Fruit fly (Drosophila melanogaster) whole organism, embryonic: ENCODE results near the gene CG10035.

Experiments
- Aef1 ChIP-seq: fragments of 200-800 bp; sonication (Bioruptor generic); IDR thresholded peaks from 3 replicates; pipeline ENCODE4 v1.3.6; 2022; ENCODE audit warnings: missing biosample characterization, missing genetic modification characterization
- BEAF-32 ChIP-seq: fragments of 200-800 bp; sonication (Bioruptor generic); optimal IDR thresholded peaks from 3 replicates; lab custom pipeline; 2017; ENCODE audit warnings: missing biosample characterization, missing genetic modification characterization, mild to moderate bottlenecking, moderate library complexity, missing genetic modification reagents
- CG10147 ChIP-seq: fragments of 200-800 bp; sonication (Bioruptor generic); optimal IDR thresholded peaks from 2 replicates; lab custom pipeline; 2019; ENCODE audit warnings: missing biosample characterization, mild to moderate bottlenecking, missing genetic modification characterization, moderate library complexity
- CG10462 ChIP-seq: fragments of 200-800 bp; sonication (Bioruptor generic); optimal IDR thresholded peaks from 2 replicates; lab custom pipeline; 2016; ENCODE audit warnings: missing biosample characterization, missing genetic modification characterization
- CG10979 ChIP-seq: fragments of 200-800 bp; sonication (Bioruptor generic); optimal IDR thresholded peaks from 2 replicates; lab custom pipeline; 2018; ENCODE audit warnings: missing biosample characterization, mild to moderate bottlenecking, missing genetic modification characterization, moderate library complexity
- CG12104 ChIP-seq: fragments of 200-800 bp; sonication (Bioruptor generic); optimal IDR thresholded peaks from 3 replicates; lab custom pipeline; 2016; ENCODE audit warnings: missing biosample characterization, missing genetic modification characterization
- CG13624 ChIP-seq: fragments of 200-800 bp; sonication (Bioruptor generic); optimal IDR thresholded peaks from 2 replicates; lab custom pipeline; 2016; ENCODE audit warnings: missing biosample characterization, missing genetic modification characterization
- CG14860 ChIP-seq: fragments of 200-800 bp; sonication (Bioruptor generic); IDR thresholded peaks from 3 replicates; pipeline ENCODE4 v1.3.6; 2022; ENCODE audit warnings: missing biosample characterization, missing genetic modification characterization; ENCODE audit not compliant: partially characterized antibody
- CG15269 ChIP-seq: fragments of 200-800 bp; sonication (Bioruptor generic); optimal IDR thresholded peaks from 2 replicates; lab custom pipeline; 2018; ENCODE audit warnings: missing biosample characterization, mild to moderate bottlenecking, missing genetic modification characterization, moderate library complexity
- CG15514 ChIP-seq: fragments of 200-800 bp; sonication (Bioruptor generic); optimal IDR thresholded peaks from 3 replicates; lab custom pipeline; 2017; ENCODE audit warnings: missing biosample characterization, missing genetic modification characterization, mild to moderate bottlenecking, moderate library complexity, missing genetic modification reagents
- CG17829 ChIP-seq: fragments of 200-800 bp; optimal IDR thresholded peaks from 2 replicates; lab custom pipeline; 2019; ENCODE audit warnings: missing biosample characterization, mild to moderate bottlenecking, missing genetic modification characterization, moderate library complexity
- CG1832 ChIP-seq: fragments of 200-800 bp; sonication (Bioruptor generic); optimal IDR thresholded peaks from 2 replicates; lab custom pipeline; 2017; ENCODE audit warnings: missing biosample characterization, mild to moderate bottlenecking, missing genetic modification characterization, inconsistent platforms
- CG2678 ChIP-seq: fragments of 200-800 bp; sonication (Bioruptor generic); optimal IDR thresholded peaks from 3 replicates; lab custom pipeline; 2019; ENCODE audit warnings: missing biosample characterization, mild to moderate bottlenecking, missing genetic modification characterization, moderate library complexity
- CG30020 ChIP-seq: fragments of 200-800 bp; optimal IDR thresholded peaks from 2 replicates; lab custom pipeline; 2019; ENCODE audit warnings: missing biosample characterization, mild to moderate bottlenecking, missing genetic modification characterization, moderate library complexity
- CG31441 ChIP-seq: fragments of 200-800 bp; sonication (Bioruptor generic); IDR thresholded peaks from 2 replicates; pipeline ENCODE4 v1.3.6; 2022; ENCODE audit warnings: missing biosample characterization, missing genetic modification characterization
- CG34376 ChIP-seq: fragments of 200-800 bp; sonication (Bioruptor generic); optimal IDR thresholded peaks from 2 replicates; lab custom pipeline; 2018; ENCODE audit warnings: missing biosample characterization, mild to moderate bottlenecking, missing genetic modification characterization
- CG42726 ChIP-seq: fragments of 200-800 bp; sonication (Bioruptor generic); IDR thresholded peaks from 2 replicates; pipeline ENCODE4 v1.3.6; 2022; ENCODE audit warnings: missing biosample characterization, missing genetic modification characterization; ENCODE audit not compliant: partially characterized antibody
- CG4404 ChIP-seq: fragments of 200-800 bp; sonication (Bioruptor generic); IDR thresholded peaks from 2 replicates; pipeline ENCODE4 v1.3.6; 2022; ENCODE audit warnings: missing biosample characterization, missing genetic modification characterization
- CG4617 ChIP-seq: fragments of 200-800 bp; sonication (Bioruptor generic); optimal IDR thresholded peaks from 3 replicates; lab custom pipeline; 2016; ENCODE audit warnings: missing biosample characterization, missing genetic modification characterization, borderline replicate concordance
- CG6175 ChIP-seq: fragments of 200-800 bp; sonication (Bioruptor generic); IDR thresholded peaks from 3 replicates; pipeline ENCODE4 v1.3.6; 2022; ENCODE audit warnings: missing biosample characterization, missing genetic modification characterization
- CG6765 ChIP-seq: fragments of 200-800 bp; sonication (Bioruptor generic); optimal IDR thresholded peaks from 3 replicates; lab custom pipeline; 2017; ENCODE audit warnings: missing biosample characterization, mild to moderate bottlenecking, missing genetic modification characterization
- CG6791 ChIP-seq: fragments of 200-800 bp; sonication (Bioruptor generic); IDR thresholded peaks from 3 replicates; pipeline ENCODE4 v1.3.6; 2022; ENCODE audit warnings: missing biosample characterization, missing genetic modification characterization; ENCODE audit not compliant: partially characterized antibody
- CG7963 ChIP-seq: fragments of 200-800 bp; sonication (Bioruptor generic); IDR thresholded peaks from 3 replicates; pipeline ENCODE4 v1.3.6; 2022; ENCODE audit warnings: missing biosample characterization, missing genetic modification characterization; ENCODE audit not compliant: partially characterized antibody
- CG8388 ChIP-seq: fragments of 200-800 bp; sonication (Bioruptor generic); optimal IDR thresholded peaks from 2 replicates; lab custom pipeline; 2019; ENCODE audit warnings: missing biosample characterization, mild to moderate bottlenecking, missing genetic modification characterization, moderate library complexity
- CG9727 ChIP-seq: fragments of 200-800 bp; sonication (Bioruptor generic); optimal IDR thresholded peaks from 3 replicates; lab custom pipeline; 2017; ENCODE audit warnings: missing biosample characterization, mild to moderate bottlenecking, missing genetic modification characterization
- CkIIα-i1 ChIP-seq: fragments of 200-800 bp; sonication (Bioruptor generic); IDR thresholded peaks from 2 replicates; pipeline ENCODE4 v1.3.6; 2022; ENCODE audit warnings: missing biosample characterization, missing genetic modification characterization
- Dad ChIP-seq: fragments of 200-800 bp; sonication (Bioruptor generic); optimal IDR thresholded peaks from 3 replicates; lab custom pipeline; 2016; ENCODE audit warnings: missing biosample characterization, missing genetic modification characterization
- Elba2 ChIP-seq: fragments of 200-800 bp; sonication (Bioruptor generic); optimal IDR thresholded peaks from 3 replicates; lab custom pipeline; 2016; ENCODE audit warnings: missing biosample characterization, missing genetic modification characterization
- HmgD ChIP-seq: fragments of 200-800 bp; sonication (Bioruptor generic); optimal IDR thresholded peaks from 3 replicates; lab custom pipeline; 2016; ENCODE audit warnings: missing biosample characterization, missing genetic modification characterization
- Nf-YB ChIP-seq: fragments of 200-800 bp; sonication (Bioruptor generic); optimal IDR thresholded peaks from 3 replicates; lab custom pipeline; 2019; ENCODE audit warnings: missing biosample characterization, mild to moderate bottlenecking, missing genetic modification characterization, moderate library complexity
- Poxn ChIP-seq: fragments of 200-800 bp; sonication (Bioruptor generic); IDR thresholded peaks from 2 replicates; pipeline ENCODE4 v1.3.6; 2022; ENCODE audit warnings: missing biosample characterization, missing genetic modification characterization
- Rx ChIP-seq: fragments of 200-800 bp; sonication (Bioruptor generic); IDR thresholded peaks from 2 replicates; pipeline ENCODE4 v1.3.6; 2022; ENCODE audit warnings: missing biosample characterization, missing genetic modification characterization
- Sox100B ChIP-seq: fragments of 200-800 bp; sonication (Bioruptor generic); optimal IDR thresholded peaks from 3 replicates; lab custom pipeline; 2018; ENCODE audit warnings: missing biosample characterization, mild to moderate bottlenecking, missing genetic modification characterization
- Trl ChIP-seq, 3 experiments: fragments of >200 bp in 2 of 3; fragments of 200-800 bp in 1 of 3; sonication (Bioruptor generic) in 1 of 3; optimal IDR thresholded peaks; 2 replicates in 1 of 3; 3 replicates in 2 of 3; lab custom pipeline; 2016 to 2017; ENCODE audit warnings: missing biosample characterization in 1 of 3, missing genetic modification characterization in 1 of 3
- gce ChIP-seq: fragments of 200-800 bp; sonication (Bioruptor generic); IDR thresholded peaks from 3 replicates; pipeline ENCODE4 v1.3.6; 2022; ENCODE audit warnings: missing biosample characterization, missing genetic modification characterization
- gcm ChIP-seq: fragments of 200-800 bp; sonication (Bioruptor generic); optimal IDR thresholded peaks from 2 replicates; lab custom pipeline; 2019; ENCODE audit warnings: missing biosample characterization, mild to moderate bottlenecking, missing genetic modification characterization, moderate library complexity
- gfzf ChIP-seq: fragments of 200-800 bp; sonication (Bioruptor generic); optimal IDR thresholded peaks from 2 replicates; lab custom pipeline; 2016; ENCODE audit warnings: missing biosample characterization, mild to moderate bottlenecking, missing genetic modification characterization, moderate library complexity
- hb ChIP-seq: fragments of 200-800 bp; sonication (Bioruptor generic); IDR thresholded peaks from 3 replicates; pipeline ENCODE4 v1.3.6; 2022; ENCODE audit warnings: missing biosample characterization, missing genetic modification characterization; ENCODE audit not compliant: partially characterized antibody
- insv ChIP-seq, 2 experiments: fragments of 200-800 bp; sonication (Bioruptor generic); optimal IDR thresholded peaks; 3 replicates each; lab custom pipeline; 2016 to 2018; ENCODE audit warnings: missing biosample characterization in 2 of 2, missing genetic modification characterization in 2 of 2
- org-1 ChIP-seq: fragments of 200-800 bp; sonication (Bioruptor generic); optimal IDR thresholded peaks from 2 replicates; lab custom pipeline; 2017; ENCODE audit warnings: missing biosample characterization, missing genetic modification characterization
- pb ChIP-seq: fragments of 200-800 bp; sonication (Bioruptor generic); optimal IDR thresholded peaks from 3 replicates; lab custom pipeline; 2016; ENCODE audit warnings: missing biosample characterization, missing genetic modification characterization
- pzg ChIP-seq: fragments of 200-800 bp; sonication (Bioruptor generic); optimal IDR thresholded peaks from 3 replicates; lab custom pipeline; 2018; ENCODE audit warnings: missing biosample characterization, mild to moderate bottlenecking, missing genetic modification characterization, moderate library complexity
- sr ChIP-seq: fragments of 200-800 bp; sonication (Bioruptor generic); IDR thresholded peaks from 3 replicates; pipeline ENCODE4 v1.3.6; 2022; ENCODE audit warnings: missing biosample characterization, missing genetic modification characterization
- toy ChIP-seq: fragments of 200-800 bp; sonication (Bioruptor generic); IDR thresholded peaks from 2 replicates; pipeline ENCODE4 v1.3.6; 2022; ENCODE audit warnings: missing biosample characterization, missing genetic modification characterization
- trem ChIP-seq: fragments of 200-800 bp; optimal IDR thresholded peaks from 3 replicates; lab custom pipeline; 2019; ENCODE audit warnings: missing biosample characterization, mild to moderate bottlenecking, missing genetic modification characterization, moderate library complexity
- unc-4 ChIP-seq: fragments of 200-800 bp; sonication (Bioruptor generic); IDR thresholded peaks from 2 replicates; pipeline ENCODE4 v1.3.6; 2022; ENCODE audit warnings: missing biosample characterization, missing genetic modification characterization; ENCODE audit not compliant: partially characterized antibody
- wek ChIP-seq: fragments of 200-800 bp; sonication (Bioruptor generic); optimal IDR thresholded peaks from 3 replicates; lab custom pipeline; 2018; ENCODE audit warnings: missing biosample characterization, mild to moderate bottlenecking, missing genetic modification characterization, moderate library complexity
- zen ChIP-seq: fragments of 200-800 bp; sonication (Bioruptor generic); optimal IDR thresholded peaks from 3 replicates; lab custom pipeline; 2018; ENCODE audit warnings: missing biosample characterization, mild to moderate bottlenecking, missing genetic modification characterization, moderate library complexity

CG10035 gene

DNA sequence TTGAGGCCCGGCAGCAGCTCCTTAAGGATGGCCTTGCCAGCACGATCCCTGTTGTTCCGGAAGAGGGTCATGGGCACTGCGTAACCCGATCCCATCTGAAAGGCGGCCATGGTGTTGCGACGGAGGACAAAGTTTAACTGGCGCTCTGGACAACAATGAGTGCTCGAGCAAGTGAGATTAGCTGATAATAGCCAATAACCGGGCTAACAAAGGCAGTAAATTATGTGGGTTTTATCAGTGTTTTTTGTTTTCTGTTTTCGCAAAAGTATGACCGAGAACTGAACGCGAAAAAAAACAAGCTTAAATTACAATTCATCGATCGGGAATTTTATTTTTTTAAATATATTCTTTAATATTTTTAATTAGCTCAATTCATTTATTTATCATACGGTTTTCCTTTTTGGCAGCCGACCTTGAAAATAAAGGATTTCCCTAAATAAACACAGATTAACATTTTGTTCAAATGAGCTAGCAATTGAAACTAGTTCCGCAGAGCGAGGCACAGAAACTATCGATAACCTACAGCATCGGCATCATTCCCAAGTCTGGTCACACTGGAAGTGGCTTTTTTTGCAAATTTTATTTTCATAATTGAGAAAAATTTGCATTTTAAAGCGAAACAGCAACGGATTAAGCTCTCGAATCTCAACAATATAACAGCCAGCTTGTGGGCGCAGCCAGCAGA lies 30.9 kb upstream of the CG10035 start, which contains the start of the genes Dip-C and pps (continued):
- TF ChIP-seq gcm: peak; percentile 60
- no peak for TF ChIP-seq CG8388
- no peak for TF ChIP-seq toy
- no peak for TF ChIP-seq CG2678
- peak; percentile 35; the same call in 1 of the 3 replicates for TF ChIP-seq CG14860 (GFP tag; lab: Robert Waterston, UW)
- peak; percentile 69 for TF ChIP-seq pzg (GFP tag; lab: Kevin White, UChicago)
- peak; percentile 79 for TF ChIP-seq unc-4 (GFP tag; lab: Robert Waterston, UW)
- TF ChIP-seq CG7963 (GFP tag; lab: Robert Waterston, UW): peak; percentile 39; the same call in 1 of the 3 replicates
- TF ChIP-seq CG34376 (GFP tag; lab: Kevin White, UChicago): peak; percentile 44
- TF ChIP-seq CG15269 (tag; lab: Kevin White, UChicago): no peak
- TF ChIP-seq Poxn (GFP tag; lab: Robert Waterston, UW): no peak
- peak; percentile 81 for TF ChIP-seq CG6791 (GFP tag; lab: Robert Waterston, UW)
- TF ChIP-seq CG10462 (GFP tag; lab: Kevin White, UChicago): no peak
- TF ChIP-seq CG10979 (tag; lab: Kevin White, UChicago): peak; percentile 18
- no peak for TF ChIP-seq CkIIα-i1 (GFP tag; lab: Robert Waterston, UW)
- no peak for TF ChIP-seq CG6765 (GFP tag; lab: Kevin White, UChicago)
- peak; percentile 80 for TF ChIP-seq gfzf (GFP tag; lab: Kevin White, UChicago)
- peak; percentile 12 for TF ChIP-seq CG12104 (GFP tag; lab: Kevin White, UChicago)
- TF ChIP-seq sr (GFP tag; lab: Robert Waterston, UW): no peak
- TF ChIP-seq CG31441: no peak
- TF ChIP-seq insv (GFP tag; optimal IDR thresholded peaks at IDR 0.05; lab: Kevin White, UChicago): peak in 1 of 2 experiments; percentile 22
- peak; percentile 13 for TF ChIP-seq wek (GFP tag; lab: Kevin White, UChicago)
- TF ChIP-seq zen (tag; lab: Kevin White, UChicago): peak; percentile 20
- TF ChIP-seq Sox100B (GFP tag; lab: Kevin White, UChicago): no peak
- peak; percentile 28 for TF ChIP-seq CG9727 (GFP tag; lab: Kevin White, UChicago)
- no peak for TF ChIP-seq org-1 (GFP tag; lab: Kevin White, UChicago)
- no peak for TF ChIP-seq CG4404 (GFP tag; lab: Robert Waterston, UW)
- no peak for TF ChIP-seq Elba2 (GFP tag; lab: Kevin White, UChicago)
- no peak for TF ChIP-seq Rx
- no peak for TF ChIP-seq CG1832 (GFP tag; lab: Kevin White, UChicago)
- TF ChIP-seq HmgD (GFP tag; lab: Kevin White, UChicago): no peak
- TF ChIP-seq CG30020 (tag; lab: Kevin White, UChicago): peak; percentile 27
- TF ChIP-seq trem (tag; lab: Kevin White, UChicago): peak; percentile 57
- no peak for TF ChIP-seq Dad (GFP tag; lab: Kevin White, UChicago)
- no peak for TF ChIP-seq gce (GFP tag; lab: Robert Waterston, UW)
- TF ChIP-seq Aef1 (GFP tag; lab: Robert Waterston, UW): no peak
- no peak for TF ChIP-seq Trl (optimal IDR thresholded peaks at IDR 0.05; lab: Kevin White, UChicago)
- no peak for TF ChIP-seq Trl (GFP tag; optimal IDR thresholded peaks at IDR 0.05; lab: Kevin White, UChicago)
- no peak for TF ChIP-seq CG6175 (GFP tag; lab: Robert Waterston, UW)
- peak; percentile 52; the same call in 1 of the 2 replicates for TF ChIP-seq CG42726 (GFP tag; lab: Robert Waterston, UW)
- TF ChIP-seq BEAF-32 (GFP tag; lab: Kevin White, UChicago): peak; percentile 82
- TF ChIP-seq Nf-YB: no peak
- TF ChIP-seq hb (GFP tag; lab: Robert Waterston, UW): peak; percentile 40; the same call in 1 of the 3 replicates
- peak; percentile 99 for TF ChIP-seq CG15514
- peak; percentile 85 for TF ChIP-seq CG4617 (GFP tag; lab: Kevin White, UChicago)
- TF ChIP-seq CG13624: no peak
- no peak for TF ChIP-seq CG10147
- no peak for TF ChIP-seq pb (GFP tag; lab: Kevin White, UChicago)
- peak; percentile 56 for TF ChIP-seq CG17829
